Worm (Caenorhabditis elegans): ENCODE results near the gene K10D2.8.

The K10D2.8 gene

ce11 chrIII:5214162-5214561 is 25.6 kb downstream of the K10D2.8 start:
- TF ChIP-seq ccch-3 (GFP tag; optimal IDR thresholded peaks at IDR 0.05), result no peak
- TF ChIP-seq sdz-38 (tag; optimal IDR thresholded peaks at IDR 0.05), result no peak
- TF ChIP-seq dox-1 (GFP tag; IDR thresholded peaks at IDR 0.05), result no peak
- no peak for TF ChIP-seq snpc-1.1 (tag; optimal IDR thresholded peaks at IDR 0.05; ENCODE audit: insufficient read depth)
- no peak for TF ChIP-seq T26A5.8 (tag; optimal IDR thresholded peaks at IDR 0.05)
- no peak for TF ChIP-seq chd-7 (tag; optimal IDR thresholded peaks at IDR 0.05)
- TF ChIP-seq mel-28 (tag; optimal IDR thresholded peaks at IDR 0.05; ENCODE audit: borderline replicate concordance), result no peak
- TF ChIP-seq hmg-1.2 (GFP tag; IDR thresholded peaks at IDR 0.05), result no peak
- TF ChIP-seq snpc-4 (GFP tag; optimal IDR thresholded peaks at IDR 0.05), result no peak
- TF ChIP-seq snpc-4 (tag; optimal IDR thresholded peaks at IDR 0.05), result no peak
- TF ChIP-seq cebp-2 (GFP tag; IDR thresholded peaks at IDR 0.05), result no peak
- TF ChIP-seq lag-1 (GFP tag; IDR thresholded peaks at IDR 0.05), result no peak
- no peak for TF ChIP-seq nhr-120 (GFP tag; IDR thresholded peaks at IDR 0.05)
- TF ChIP-seq tbp1 (GFP tag; optimal IDR thresholded peaks at IDR 0.05), result no peak
- TF ChIP-seq ztf-28 (GFP tag; IDR thresholded peaks at IDR 0.05), result no peak
- no peak for TF ChIP-seq K11D2.4 (GFP tag; IDR thresholded peaks at IDR 0.05)
- TF ChIP-seq nfyb-1 (GFP tag; IDR thresholded peaks at IDR 0.05), result no peak
- no peak for TF ChIP-seq cebp-1 (GFP tag; IDR thresholded peaks at IDR 0.05)
- no peak for TF ChIP-seq cebp-1 (tag; optimal IDR thresholded peaks at IDR 0.05)
- no peak for TF ChIP-seq K12H6.12 (tag; optimal IDR thresholded peaks at IDR 0.05)
- TF ChIP-seq bed-1 (GFP tag; IDR thresholded peaks at IDR 0.05), result no peak
- no peak for TF ChIP-seq lin-54 (GFP tag; optimal IDR thresholded peaks at IDR 0.05)

- TF ChIP-seq efl-1 (GFP tag; optimal IDR thresholded peaks at IDR 0.05), result peak; percentile 42
- TF ChIP-seq lsl-1 (GFP tag; optimal IDR thresholded peaks at IDR 0.05), result peak; percentile 67
- no peak for TF ChIP-seq akir-1 (GFP tag; optimal IDR thresholded peaks at IDR 0.05)
Observed at ce11 chrIII:5215375-5215774, 26.8 kb downstream of the K10D2.8 start, which contains the start of gene ZC155.4. Gene ZC155.4, minus strand, starts transcription at chrIII:5215475.

ce11 chrIII:5217511-5217910 is 29.0 kb downstream of the K10D2.8 start, which contains the start of gene cutl-19:
Gene cutl-19, minus strand, starts transcription at chrIII:5217611.
- no peak for TF ChIP-seq chd-7 (tag; optimal IDR thresholded peaks at IDR 0.05)
- TF ChIP-seq D2030.7 (GFP tag; IDR thresholded peaks at IDR 0.05), result no peak
- TF ChIP-seq K12H6.12 (tag; optimal IDR thresholded peaks at IDR 0.05), result no peak
- TF ChIP-seq snpc-4 (GFP tag; optimal IDR thresholded peaks at IDR 0.05), result no peak
- no peak for TF ChIP-seq snpc-4 (tag; optimal IDR thresholded peaks at IDR 0.05)
- TF ChIP-seq F55B11.4 (tag; optimal IDR thresholded peaks at IDR 0.05; ENCODE audit: borderline replicate concordance, insufficient read depth), result no peak
- no peak for TF ChIP-seq lin-40 (tag; optimal IDR thresholded peaks at IDR 0.05)

ce11 chrIII:5218687-5219086 is 30.2 kb downstream of the K10D2.8 start, which contains the start of gene ZC155.2:
Gene ZC155.2, plus strand, starts transcription at chrIII:5218987.
- no peak for TF ChIP-seq Y79H2A.3 (GFP tag; conservative IDR thresholded peaks at IDR 0.05)
- no peak for TF ChIP-seq chd-7 (tag; optimal IDR thresholded peaks at IDR 0.05)
- TF ChIP-seq K11D2.4 (GFP tag; IDR thresholded peaks at IDR 0.05), result no peak
- no peak for TF ChIP-seq aptf-3 (GFP tag; IDR thresholded peaks at IDR 0.05)
- TF ChIP-seq mel-28 (tag; optimal IDR thresholded peaks at IDR 0.05; ENCODE audit: borderline replicate concordance), result no peak
- TF ChIP-seq F33H1.4 (GFP tag; IDR thresholded peaks at IDR 0.05), result no peak
- no peak for TF ChIP-seq B0019.2 (GFP tag; conservative IDR thresholded peaks at IDR 0.05)
- no peak for TF ChIP-seq repo-1 (tag; optimal IDR thresholded peaks at IDR 0.05)
- no peak for TF ChIP-seq lin-35 (GFP tag; optimal IDR thresholded peaks at IDR 0.05)
- TF ChIP-seq somi-1 (GFP tag; optimal IDR thresholded peaks at IDR 0.05), result no peak
- no peak for TF ChIP-seq rpc-1 (optimal IDR thresholded peaks at IDR 0.05)
- no peak for TF ChIP-seq rpc-1 (tag; optimal IDR thresholded peaks at IDR 0.05)
- TF ChIP-seq F39B2.1 (GFP tag; IDR thresholded peaks at IDR 0.05), result no peak
- no peak for TF ChIP-seq let-526 (GFP tag; IDR thresholded peaks at IDR 0.05)
- no peak for TF ChIP-seq K12H6.12 (tag; optimal IDR thresholded peaks at IDR 0.05)
- TF ChIP-seq mcd-1 (GFP tag; IDR thresholded peaks at IDR 0.05), result no peak
- no peak for TF ChIP-seq Y56A3A.18 (GFP tag; IDR thresholded peaks at IDR 0.05)
- TF ChIP-seq let-607 (tag; optimal IDR thresholded peaks at IDR 0.05), result no peak
- no peak for TF ChIP-seq F55B11.4 (tag; optimal IDR thresholded peaks at IDR 0.05; ENCODE audit: borderline replicate concordance, insufficient read depth)
- no peak for TF ChIP-seq B0336.3 (GFP tag; IDR thresholded peaks at IDR 0.05)
- no peak for TF ChIP-seq nhr-179 (tag; optimal IDR thresholded peaks at IDR 0.05)
